Fruit fly (Drosophila melanogaster) whole organism, embryonic: ENCODE results near the gene Liprin-alpha.

ENCODE experiments used
- Adf1 ChIP-seq: fragments of 200-800 bp; sonication (Bioruptor generic); IDR thresholded peaks from 2 replicates; pipeline ENCODE4 v1.3.6; 2022; ENCODE audit warnings: missing biosample characterization, missing genetic modification characterization
- BtbVII ChIP-seq: fragments of 200-800 bp; sonication (Bioruptor generic); optimal IDR thresholded peaks from 3 replicates; lab custom pipeline; 2017; ENCODE audit warnings: missing biosample characterization, mild to moderate bottlenecking, missing genetic modification characterization
- CG10431 ChIP-seq: fragments of 200-800 bp; sonication (Bioruptor generic); optimal IDR thresholded peaks from 3 replicates; lab custom pipeline; 2018; ENCODE audit warnings: missing biosample characterization, mild to moderate bottlenecking, missing genetic modification characterization
- CG11695 ChIP-seq: fragments of 200-800 bp; sonication (Bioruptor generic); IDR thresholded peaks from 3 replicates; pipeline ENCODE4 v1.3.6; 2022; ENCODE audit warnings: missing biosample characterization, missing genetic modification characterization
- CG11696 ChIP-seq: fragments of 200-800 bp; sonication (Bioruptor generic); IDR thresholded peaks from 2 replicates; pipeline ENCODE4 v1.3.6; 2022; ENCODE audit warnings: missing biosample characterization, missing genetic modification characterization
- CG12659 ChIP-seq: fragments of 200-800 bp; sonication (Bioruptor generic); optimal IDR thresholded peaks from 3 replicates; lab custom pipeline; 2017; ENCODE audit warnings: mild to moderate bottlenecking, missing biosample characterization, missing genetic modification reagents, missing genetic modification characterization
- CG15479 ChIP-seq: fragments of 200-800 bp; sonication (Bioruptor generic); optimal IDR thresholded peaks from 3 replicates; lab custom pipeline; 2019; ENCODE audit warnings: missing biosample characterization, mild to moderate bottlenecking, missing genetic modification characterization, moderate library complexity
- CG16779 ChIP-seq: fragments of 200-800 bp; sonication (Bioruptor generic); IDR thresholded peaks from 2 replicates; pipeline ENCODE4 v1.3.6; 2022; ENCODE audit warnings: missing biosample characterization, missing genetic modification characterization
- CG18476 ChIP-seq: fragments of 200-800 bp; sonication (Bioruptor generic); optimal IDR thresholded peaks from 2 replicates; lab custom pipeline; 2016; ENCODE audit warnings: missing biosample characterization, mild to moderate bottlenecking, missing genetic modification characterization
- CG2116 ChIP-seq: fragments of 200-800 bp; sonication (Bioruptor generic); optimal IDR thresholded peaks from 3 replicates; lab custom pipeline; 2018; ENCODE audit warnings: missing biosample characterization, mild to moderate bottlenecking, missing genetic modification characterization
- CG31388 ChIP-seq: fragments of 200-800 bp; sonication (Bioruptor generic); optimal IDR thresholded peaks from 2 replicates; lab custom pipeline; 2016; ENCODE audit warnings: missing biosample characterization, missing genetic modification characterization
- CG33213 ChIP-seq: fragments of 200-800 bp; sonication (Bioruptor generic); optimal IDR thresholded peaks from 3 replicates; lab custom pipeline; 2016; ENCODE audit warnings: missing biosample characterization, missing genetic modification characterization
- CG4424 ChIP-seq: fragments of 200-800 bp; sonication (Bioruptor generic); optimal IDR thresholded peaks from 3 replicates; lab custom pipeline; 2016; ENCODE audit warnings: missing biosample characterization, missing genetic modification characterization
- CG4617 ChIP-seq: fragments of 200-800 bp; sonication (Bioruptor generic); optimal IDR thresholded peaks from 3 replicates; lab custom pipeline; 2016; ENCODE audit warnings: missing biosample characterization, missing genetic modification characterization, borderline replicate concordance
- CG6765 ChIP-seq: fragments of 200-800 bp; sonication (Bioruptor generic); optimal IDR thresholded peaks from 3 replicates; lab custom pipeline; 2017; ENCODE audit warnings: missing biosample characterization, mild to moderate bottlenecking, missing genetic modification characterization
- CG7556 ChIP-seq: fragments of 200-800 bp; sonication (Bioruptor generic); optimal IDR thresholded peaks from 2 replicates; lab custom pipeline; 2017; ENCODE audit warnings: missing biosample characterization, mild to moderate bottlenecking, missing genetic modification characterization
- CG7745 ChIP-seq: fragments of 200-800 bp; sonication (Bioruptor generic); optimal IDR thresholded peaks from 2 replicates; lab custom pipeline; 2018; ENCODE audit warnings: missing biosample characterization, mild to moderate bottlenecking, missing genetic modification characterization, moderate library complexity
- CG7786 ChIP-seq: fragments of 200-800 bp; sonication (Bioruptor generic); optimal IDR thresholded peaks from 2 replicates; lab custom pipeline; 2016; ENCODE audit warnings: missing biosample characterization, missing genetic modification characterization
- D ChIP-seq, 2 experiments: fragments of 200-800 bp in 1 of 2; fragments of >200 bp in 1 of 2; sonication (Bioruptor generic) in 1 of 2; optimal IDR thresholded peaks; 2 replicates in 1 of 2; 3 replicates in 1 of 2; lab custom pipeline; 2017; ENCODE audit warnings: mild to moderate bottlenecking in 1 of 2, missing biosample characterization in 1 of 2, missing genetic modification characterization in 1 of 2, missing genetic modification reagents in 1 of 2
- Fer2 ChIP-seq: fragments of 200-800 bp; sonication (Bioruptor generic); optimal IDR thresholded peaks from 2 replicates; lab custom pipeline; 2018; ENCODE audit warnings: missing biosample characterization, mild to moderate bottlenecking, missing genetic modification characterization, moderate library complexity
- Gug ChIP-seq: fragments of 200-800 bp; sonication (Bioruptor generic); IDR thresholded peaks from 4 replicates; pipeline ENCODE4 v1.3.6; 2022; ENCODE audit warnings: missing biosample characterization, missing genetic modification characterization
- Hmr ChIP-seq: fragments of 200-800 bp; sonication (Bioruptor generic); optimal IDR thresholded peaks from 3 replicates; lab custom pipeline; 2017; ENCODE audit warnings: mild to moderate bottlenecking, missing biosample characterization, missing genetic modification reagents, missing genetic modification characterization
- Hmx ChIP-seq: fragments of 200-800 bp; sonication (Bioruptor generic); optimal IDR thresholded peaks from 2 replicates; lab custom pipeline; 2016; ENCODE audit warnings: missing biosample characterization, missing genetic modification characterization
- Kr ChIP-seq: fragments of 200-800 bp; sonication (Bioruptor generic); optimal IDR thresholded peaks from 2 replicates; lab custom pipeline; 2017; ENCODE audit warnings: missing biosample characterization, mild to moderate bottlenecking, missing genetic modification characterization
- NK7.1 ChIP-seq: fragments of 200-800 bp; sonication (Bioruptor generic); optimal IDR thresholded peaks from 3 replicates; lab custom pipeline; 2016; ENCODE audit warnings: missing biosample characterization, missing genetic modification characterization
- Nf-YA ChIP-seq: fragments of 200-800 bp; sonication (Bioruptor generic); IDR thresholded peaks from 2 replicates; pipeline ENCODE4 v1.3.6; 2022; ENCODE audit warnings: missing biosample characterization, missing genetic modification characterization
- Six4 ChIP-seq: fragments of 200-800 bp; sonication (Bioruptor generic); optimal IDR thresholded peaks from 2 replicates; lab custom pipeline; 2016; ENCODE audit warnings: missing biosample characterization, missing genetic modification characterization
- az2 ChIP-seq: fragments of 200-800 bp; sonication (Bioruptor generic); optimal IDR thresholded peaks from 3 replicates; lab custom pipeline; 2016; ENCODE audit warnings: missing biosample characterization, missing genetic modification characterization
- bab2 ChIP-seq: fragments of 200-800 bp; sonication (Bioruptor generic); optimal IDR thresholded peaks from 2 replicates; lab custom pipeline; 2016; ENCODE audit warnings: missing biosample characterization, missing genetic modification characterization
- cwo ChIP-seq: fragments of 200-800 bp; sonication (Bioruptor generic); optimal IDR thresholded peaks from 3 replicates; lab custom pipeline; 2017; ENCODE audit warnings: missing biosample characterization, missing genetic modification characterization, mild to moderate bottlenecking, moderate library complexity, missing genetic modification reagents
- dan ChIP-seq: fragments of 200-800 bp; sonication (Bioruptor generic); IDR thresholded peaks from 2 replicates; pipeline ENCODE4 v1.3.6; 2022; ENCODE audit warnings: missing biosample characterization, missing genetic modification characterization
- ewg ChIP-seq: fragments of 200-800 bp; sonication (Bioruptor generic); optimal IDR thresholded peaks from 3 replicates; lab custom pipeline; 2017; ENCODE audit warnings: mild to moderate bottlenecking, missing biosample characterization, missing genetic modification reagents, missing genetic modification characterization
- grau ChIP-seq: fragments of 200-800 bp; optimal IDR thresholded peaks from 3 replicates; lab custom pipeline; 2019; ENCODE audit warnings: missing biosample characterization, mild to moderate bottlenecking, missing genetic modification characterization, moderate library complexity
- gsb-n ChIP-seq: fragments of 200-800 bp; sonication (Bioruptor generic); optimal IDR thresholded peaks from 3 replicates; lab custom pipeline; 2018; ENCODE audit warnings: missing biosample characterization, mild to moderate bottlenecking, missing genetic modification characterization
- lbe ChIP-seq: fragments of 200-800 bp; sonication (Bioruptor generic); optimal IDR thresholded peaks from 2 replicates; lab custom pipeline; 2016; ENCODE audit warnings: missing biosample characterization, mild to moderate bottlenecking, missing genetic modification characterization
- lmd ChIP-seq: fragments of 200-800 bp; sonication (Bioruptor generic); IDR thresholded peaks from 2 replicates; pipeline ENCODE4 v1.3.6; 2022; ENCODE audit warnings: missing biosample characterization, missing genetic modification characterization
- lov ChIP-seq, 2 experiments: fragments of 200-800 bp in 1 of 2; fragments of >200 bp in 1 of 2; sonication (Bioruptor generic) in 1 of 2; IDR thresholded peaks in 1 of 2; optimal IDR thresholded peaks in 1 of 2; 2 replicates in 1 of 2; 3 replicates in 1 of 2; pipeline versions ENCODE4 v1.3.6 to Lab custom; 2017 to 2022; ENCODE audit warnings: missing biosample characterization in 1 of 2, missing genetic modification characterization in 1 of 2
- mam ChIP-seq: fragments of 200-800 bp; sonication (Bioruptor generic); optimal IDR thresholded peaks from 3 replicates; lab custom pipeline; 2016; ENCODE audit warnings: missing biosample characterization, missing genetic modification characterization
- prd ChIP-seq, 3 experiments: fragments of >200 bp in 2 of 3; fragments of 200-800 bp in 1 of 3; sonication (Bioruptor generic) in 1 of 3; optimal IDR thresholded peaks in 2 of 3; IDR thresholded peaks in 1 of 3; 2 replicates in 2 of 3; 3 replicates in 1 of 3; pipeline versions ENCODE4 v1.3.6 to Lab custom; 2017 to 2022; ENCODE audit warnings: missing biosample characterization in 1 of 3, missing genetic modification characterization in 1 of 3
- pros ChIP-seq: fragments of 200-800 bp; sonication (Bioruptor generic); optimal IDR thresholded peaks from 3 replicates; lab custom pipeline; 2019; ENCODE audit warnings: missing biosample characterization, mild to moderate bottlenecking, missing genetic modification characterization, moderate library complexity
- ranshi ChIP-seq: fragments of 200-800 bp; sonication (Bioruptor generic); IDR thresholded peaks from 2 replicates; pipeline ENCODE4 v1.3.6; 2022; ENCODE audit warnings: missing biosample characterization, missing genetic modification characterization
- rib ChIP-seq: fragments of 200-800 bp; sonication (Bioruptor generic); IDR thresholded peaks from 2 replicates; pipeline ENCODE4 v1.3.6; 2022; ENCODE audit warnings: missing biosample characterization, missing genetic modification characterization
- seq ChIP-seq: fragments of 200-800 bp; sonication (Bioruptor generic); IDR thresholded peaks from 2 replicates; pipeline ENCODE4 v1.3.6; 2022; ENCODE audit warnings: missing biosample characterization, missing genetic modification characterization
- so ChIP-seq: fragments of 200-800 bp; sonication (Bioruptor generic); IDR thresholded peaks from 3 replicates; pipeline ENCODE4 v1.3.6; 2022; ENCODE audit warnings: missing biosample characterization, missing genetic modification characterization
- ssp ChIP-seq: fragments of 200-800 bp; sonication (Bioruptor generic); IDR thresholded peaks from 2 replicates; pipeline ENCODE4 v1.3.6; 2022; ENCODE audit warnings: missing biosample characterization, missing genetic modification characterization
- trh ChIP-seq: fragments of 200-800 bp; sonication (Bioruptor generic); optimal IDR thresholded peaks from 2 replicates; lab custom pipeline; 2016; ENCODE audit warnings: missing biosample characterization, missing genetic modification characterization
- twi ChIP-seq: fragments of 200-800 bp; optimal IDR thresholded peaks from 2 replicates; lab custom pipeline; 2019; ENCODE audit warnings: missing biosample characterization, mild to moderate bottlenecking, missing genetic modification characterization, moderate library complexity
- wor ChIP-seq: fragments of 200-800 bp; sonication (Bioruptor generic); IDR thresholded peaks from 2 replicates; pipeline ENCODE4 v1.3.6; 2022; ENCODE audit warnings: missing biosample characterization, missing genetic modification characterization
- z ChIP-seq: fragments of 200-800 bp; sonication (Bioruptor generic); IDR thresholded peaks from 3 replicates; pipeline ENCODE4 v1.3.6; 2022; ENCODE audit warnings: missing biosample characterization, missing genetic modification characterization
- zfh2 ChIP-seq: fragments of 200-800 bp; sonication (Bioruptor generic); optimal IDR thresholded peaks from 2 replicates; lab custom pipeline; 2016; ENCODE audit warnings: missing biosample characterization, missing genetic modification characterization

Liprin-alpha gene

dm6 chr2L:6708997-6709662 lies 14.6 kb upstream of the Liprin-alpha start, which contains the start of gene Tsp (continued):
- TF ChIP-seq ranshi (GFP tag; lab: Robert Waterston, UW), result no peak
- TF ChIP-seq so, result peak; percentile 43; the same call in 1 of the 3 replicates
- no peak for TF ChIP-seq mam (GFP tag; lab: Kevin White, UChicago)
- TF ChIP-seq az2 (GFP tag; lab: Kevin White, UChicago), result no peak
- no peak for TF ChIP-seq CG12659 (GFP tag; lab: Kevin White, UChicago)
- no peak for TF ChIP-seq trh (GFP tag; lab: Kevin White, UChicago)
- no peak for TF ChIP-seq BtbVII
- no peak for TF ChIP-seq Hmr (GFP tag; lab: Kevin White, UChicago)
- no peak for TF ChIP-seq Hmx (GFP tag; lab: Kevin White, UChicago)
- no peak for TF ChIP-seq gsb-n
- no peak for TF ChIP-seq CG10431 (GFP tag; lab: Kevin White, UChicago)
- no peak for TF ChIP-seq lmd (GFP tag; lab: Robert Waterston, UW)
- no peak for TF ChIP-seq CG11695 (GFP tag; lab: Robert Waterston, UW)
- peak; percentile 31 for TF ChIP-seq pros
- TF ChIP-seq twi (tag; lab: Kevin White, UChicago), result no peak
- peak; percentile 95 for TF ChIP-seq Adf1 (GFP tag; lab: Robert Waterston, UW)
- no peak for TF ChIP-seq CG7745 (tag; lab: Kevin White, UChicago)
- no peak for TF ChIP-seq CG2116
- TF ChIP-seq zfh2 (GFP tag; lab: Kevin White, UChicago), result no peak
- no peak for TF ChIP-seq CG16779 (GFP tag; lab: Robert Waterston, UW)
- TF ChIP-seq CG33213 (GFP tag; lab: Kevin White, UChicago), result no peak
- TF ChIP-seq prd (optimal IDR thresholded peaks at IDR 0.05; lab: Kevin White, UChicago), result no peak
- no peak for TF ChIP-seq prd (GFP tag; IDR thresholded peaks at IDR 0.05; lab: Robert Waterston, UW)
- TF ChIP-seq CG18476 (GFP tag; lab: Kevin White, UChicago), result no peak
- no peak for TF ChIP-seq rib (GFP tag; lab: Robert Waterston, UW)
- no peak for TF ChIP-seq CG7786 (GFP tag; lab: Kevin White, UChicago)
- no peak for TF ChIP-seq CG6765 (GFP tag; lab: Kevin White, UChicago)
- TF ChIP-seq Six4 (GFP tag; lab: Kevin White, UChicago), result no peak
- no peak for TF ChIP-seq Nf-YA
- no peak for TF ChIP-seq z (GFP tag; lab: Robert Waterston, UW)
- TF ChIP-seq wor, result no peak
- peak; percentile 5 for TF ChIP-seq CG15479
- TF ChIP-seq CG31388 (GFP tag; lab: Kevin White, UChicago), result no peak
- TF ChIP-seq lbe (GFP tag; lab: Kevin White, UChicago), result no peak
- peak; percentile 66 for TF ChIP-seq cwo (GFP tag; lab: Kevin White, UChicago)
- TF ChIP-seq ssp (GFP tag; lab: Robert Waterston, UW), result no peak
- TF ChIP-seq CG11696, result no peak
- peak; percentile 8; the same call in 1 of the 2 replicates for TF ChIP-seq seq (GFP tag; lab: Robert Waterston, UW)
- peak; percentile 11 for TF ChIP-seq grau (tag; lab: Kevin White, UChicago)
- TF ChIP-seq lov (optimal IDR thresholded peaks at IDR 0.05; lab: Kevin White, UChicago), result no peak
- no peak for TF ChIP-seq lov (GFP tag; IDR thresholded peaks at IDR 0.05; lab: Robert Waterston, UW)
- no peak for TF ChIP-seq ewg
- TF ChIP-seq dan, result no peak
- no peak for TF ChIP-seq CG7556 (GFP tag; lab: Kevin White, UChicago)
- TF ChIP-seq Fer2 (tag; lab: Kevin White, UChicago), result no peak
- TF ChIP-seq D (optimal IDR thresholded peaks at IDR 0.05; lab: Kevin White, UChicago), result no peak
- no peak for TF ChIP-seq D (GFP tag; optimal IDR thresholded peaks at IDR 0.05; lab: Kevin White, UChicago)
- no peak for TF ChIP-seq bab2 (GFP tag; lab: Kevin White, UChicago)
- no peak for TF ChIP-seq NK7.1
- TF ChIP-seq CG4424 (GFP tag; lab: Kevin White, UChicago), result no peak
- no peak for TF ChIP-seq Gug
- no peak for TF ChIP-seq CG4617
- no peak for TF ChIP-seq Kr (GFP tag; lab: Kevin White, UChicago)
